Fruit fly (Drosophila melanogaster): ENCODE results near the gene CG32037.

CG32037 gene

dm6 chr3L:9451522-9452118, 40.4 kb downstream of the CG32037 start, which contains the start of the genes CG3448 and ghi (continued):
- TF ChIP-seq Sry-δ (GFP tag; optimal IDR thresholded peaks at IDR 0.05) (peak; percentile 63), Rx (GFP tag; IDR thresholded peaks at IDR 0.05) (peak; percentile 22; the same call in 1 of the 2 replicates), CG17328 (GFP tag; IDR thresholded peaks at IDR 0.05) (0 out of 2 replicates have a peak, but pooled peaks have one; percentile 13), chm (GFP tag; IDR thresholded peaks at IDR 0.05) (0 out of 2 replicates have a peak, but pooled peaks have one; percentile 30), Myb (GFP tag; optimal IDR thresholded peaks at IDR 0.05) (peak; percentile 87), so (GFP tag; IDR thresholded peaks at IDR 0.05) (no peak), bsh (GFP tag; optimal IDR thresholded peaks at IDR 0.05) (peak in 1 of 2 experiments; percentile 40), amos (GFP tag; IDR thresholded peaks at IDR 0.05; ENCODE audit: partially characterized antibody) (peak; percentile 73; the same call in 1 of the 2 replicates), B-H2 (GFP tag; optimal IDR thresholded peaks at IDR 0.05) (peak; percentile 45), CG12104 (GFP tag; optimal IDR thresholded peaks at IDR 0.05) (peak; percentile 45), CG6689 (GFP tag; IDR thresholded peaks at IDR 0.05) (peak; percentile 74), Dip2 (GFP tag; IDR thresholded peaks at IDR 0.05) (no peak), Max (GFP tag; optimal IDR thresholded peaks at IDR 0.05) (peak; percentile 68), knrl (GFP tag; IDR thresholded peaks at IDR 0.05; ENCODE audit: partially characterized antibody) (peak; percentile 55; the same call in 2 of the 3 replicates), NFAT (GFP tag; IDR thresholded peaks at IDR 0.05) (peak; percentile 59; the same call in 1 of the 2 replicates), CG16815 (GFP tag; optimal IDR thresholded peaks at IDR 0.05) (no peak), Vsx1 (GFP tag; optimal IDR thresholded peaks at IDR 0.05) (peak; percentile 87), Lhr (GFP tag; optimal IDR thresholded peaks at IDR 0.05) (peak; percentile 13), CG10147 (GFP tag; optimal IDR thresholded peaks at IDR 0.05) (peak; percentile 68), hth (optimal IDR thresholded peaks at IDR 0.05) (no peak), gcm (GFP tag; optimal IDR thresholded peaks at IDR 0.05) (peak; percentile 62), crol (GFP tag; IDR thresholded peaks at IDR 0.05) (no peak), CG11093 (GFP tag; IDR thresholded peaks at IDR 0.05) (no peak), CG8290 (GFP tag; optimal IDR thresholded peaks at IDR 0.05) (peak; percentile 3), CG8290 (tag; optimal IDR thresholded peaks at IDR 0.05) (peak in 1 of 2 experiments; percentile 65), row (GFP tag; IDR thresholded peaks at IDR 0.05) (peak; percentile 57; the same call in 2 of the 3 replicates), Trl (optimal IDR thresholded peaks at IDR 0.05) (no peak), Trl (GFP tag; optimal IDR thresholded peaks at IDR 0.05) (peak; percentile 69), odd (GFP tag; optimal IDR thresholded peaks at IDR 0.05) (no peak), CG4707 (GFP tag; optimal IDR thresholded peaks at IDR 0.05) (no peak), Spps (tag; optimal IDR thresholded peaks at IDR 0.05) (peak; percentile 54), Awh (GFP tag; IDR thresholded peaks at IDR 0.05) (peak; percentile 72), gce (GFP tag; IDR thresholded peaks at IDR 0.05) (no peak), br (optimal IDR thresholded peaks at IDR 0.05) (no peak), CG31441 (GFP tag; IDR thresholded peaks at IDR 0.05) (peak; percentile 77), hb (GFP tag; IDR thresholded peaks at IDR 0.05; ENCODE audit: partially characterized antibody) (peak; percentile 43; the same call in 1 of the 3 replicates), CG18011 (GFP tag; optimal IDR thresholded peaks at IDR 0.05) (peak; percentile 46), CG30020 (tag; optimal IDR thresholded peaks at IDR 0.05) (peak; percentile 41), Elba2 (GFP tag; optimal IDR thresholded peaks at IDR 0.05) (peak; percentile 17), Gsc (GFP tag; IDR thresholded peaks at IDR 0.05) (no peak), tup (GFP tag; optimal IDR thresholded peaks at IDR 0.05) (no peak), NK7.1 (GFP tag; optimal IDR thresholded peaks at IDR 0.05) (no peak), exex (tag; optimal IDR thresholded peaks at IDR 0.05) (peak; percentile 56), Abd-B (GFP tag; optimal IDR thresholded peaks at IDR 0.05) (peak; percentile 73), CG11723 (GFP tag; optimal IDR thresholded peaks at IDR 0.05) (no peak), sob (GFP tag; IDR thresholded peaks at IDR 0.05) (peak; percentile 83), ERR (GFP tag; optimal IDR thresholded peaks at IDR 0.05) (no peak), Kr (GFP tag; optimal IDR thresholded peaks at IDR 0.05) (peak; percentile 91), dysf (GFP tag; IDR thresholded peaks at IDR 0.05) (peak; percentile 65; the same call in 2 of the 3 replicates), CG12299 (tag; optimal IDR thresholded peaks at IDR 0.05) (peak; percentile 8), wdn (GFP tag; IDR thresholded peaks at IDR 0.05) (no peak)

Data from whole organism, embryonic.